Worm (Caenorhabditis elegans) whole organism, young adult: ENCODE data around the gene prk-1.

Experiments
- F39B2.1 ChIP-seq: fragments of 200-800 bp; sonication (Bioruptor generic); IDR thresholded peaks from 2 replicates; pipeline ENCODE4 v1.3.6; 2022; ENCODE audit warnings: missing genetic modification reagents, missing genetic modification characterization, missing compliant biosample characterization
- ama-1 ChIP-seq, 3 experiments: fragments of 150-350 bp in 1 of 3; sonication (generic microtip) in 2 of 3; optimal IDR thresholded peaks; 2 replicates each; lab custom pipeline; 2014 to 2018; ENCODE audit warnings: missing biosample characterization in 2 of 3, missing genetic modification characterization in 2 of 3, missing genetic modification reagents in 2 of 3
- ceh-58 ChIP-seq: fragments of 200-800 bp; sonication (Bioruptor generic); IDR thresholded peaks from 2 replicates; pipeline ENCODE4 v1.3.6; 2022; ENCODE audit warnings: missing genetic modification characterization, missing compliant biosample characterization
- lsl-1 ChIP-seq: fragments of 200-800 bp; sonication (Bioruptor generic); optimal IDR thresholded peaks from 2 replicates; lab custom pipeline; 2018; ENCODE audit warnings: mild to moderate bottlenecking, missing genetic modification characterization, moderate library complexity, missing compliant biosample characterization
- madf-3 ChIP-seq: fragments of 200-800 bp; sonication (Bioruptor generic); IDR thresholded peaks from 2 replicates; pipeline ENCODE4 v1.3.6; 2022; ENCODE audit warnings: missing genetic modification reagents, missing genetic modification characterization, missing compliant biosample characterization
- mxl-1 ChIP-seq: sonication (generic microtip); optimal IDR thresholded peaks from 2 replicates; lab custom pipeline; 2016; ENCODE audit warnings: missing genetic modification characterization, missing compliant biosample characterization
- unc-62 ChIP-seq: fragments of 150-350 bp; optimal IDR thresholded peaks from 2 replicates; lab custom pipeline; 2014; ENCODE audit warnings: missing biosample characterization, missing genetic modification reagents, missing genetic modification characterization

DNA sequence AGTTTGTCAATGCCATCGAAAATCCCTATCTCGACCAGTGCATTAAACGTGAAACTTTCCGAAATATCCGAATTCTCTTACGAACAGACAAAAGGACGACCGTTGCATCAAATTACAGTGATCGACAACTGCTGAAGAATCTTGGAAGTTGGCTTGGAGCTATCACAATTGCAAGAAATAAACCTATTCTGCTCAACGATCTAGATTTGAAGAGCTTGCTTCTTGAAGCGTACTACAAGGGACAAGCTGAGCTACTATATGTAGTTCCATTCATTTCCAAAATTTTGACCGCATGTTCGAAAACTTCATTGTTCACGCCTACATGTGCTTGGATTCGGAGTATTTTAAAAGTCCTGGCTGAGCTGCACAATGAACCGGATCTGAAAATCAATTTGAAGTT lies 36.0 kb upstream of the prk-1 start:
- TF ChIP-seq lsl-1 (no peak), ceh-58 (GFP tag; lab: Robert Waterston, UW) (no peak), madf-3 (GFP tag; lab: Robert Waterston, UW) (no peak), unc-62 (GFP tag; lab: Kevin White, UChicago) (no peak), F39B2.1 (GFP tag; lab: Robert Waterston, UW) (no peak), mxl-1 (no peak), ama-1 (optimal IDR thresholded peaks at IDR 0.05; lab: Kevin White, UChicago) (no peak), ama-1 (GFP tag; optimal IDR thresholded peaks at IDR 0.05; lab: Kevin White, UChicago) (no peak)
